Worm (Caenorhabditis elegans) whole organism, late embryonic: ENCODE measurements around the gene Y43F8C.13.

Source experiments
- K09A11.1 ChIP-seq: sonication (generic microtip); optimal IDR thresholded peaks from 2 replicates; lab custom pipeline; 2017; ENCODE audit warnings: antibody characterized with exemption, mild to moderate bottlenecking, missing genetic modification characterization, missing compliant biosample characterization; ENCODE audit not compliant: insufficient read depth
- Y22D7AL.16 ChIP-seq: sonication (generic microtip); optimal IDR thresholded peaks from 2 replicates; lab custom pipeline; 2016; ENCODE audit warnings: missing genetic modification characterization, missing compliant biosample characterization
- ahr-1 ChIP-seq: sonication (generic microtip); optimal IDR thresholded peaks from 2 replicates; lab custom pipeline; 2016; ENCODE audit warnings: missing genetic modification characterization, missing compliant biosample characterization
- ama-1 ChIP-seq: fragments of 150-350 bp; optimal IDR thresholded peaks from 2 replicates; lab custom pipeline; 2014
- ceh-14 ChIP-seq: sonication (generic microtip); optimal IDR thresholded peaks from 2 replicates; lab custom pipeline; 2016; ENCODE audit warnings: missing genotype, missing genetic modification characterization, missing compliant biosample characterization
- ceh-18 ChIP-seq: sonication (generic microtip); optimal IDR thresholded peaks from 2 replicates; lab custom pipeline; 2016; ENCODE audit warnings: missing genetic modification characterization, missing compliant biosample characterization
- ceh-19 ChIP-seq: fragments of 200-800 bp; sonication (Bioruptor generic); optimal IDR thresholded peaks from 2 replicates; lab custom pipeline; 2018; ENCODE audit warnings: mild to moderate bottlenecking, missing genetic modification characterization, missing compliant biosample characterization
- ceh-22 ChIP-seq: sonication (generic microtip); optimal IDR thresholded peaks from 2 replicates; lab custom pipeline; 2017; ENCODE audit warnings: missing biosample characterization, missing genetic modification characterization
- ceh-31 ChIP-seq: sonication (generic microtip); optimal IDR thresholded peaks from 2 replicates; lab custom pipeline; 2016; ENCODE audit warnings: missing genetic modification characterization, missing compliant biosample characterization
- ceh-45 ChIP-seq: fragments of 200-800 bp; sonication (Bioruptor generic); IDR thresholded peaks from 2 replicates; pipeline ENCODE4 v1.3.6; 2022; ENCODE audit warnings: missing genetic modification reagents, missing genetic modification characterization, missing compliant biosample characterization
- ceh-48 ChIP-seq: sonication (generic microtip); optimal IDR thresholded peaks from 2 replicates; lab custom pipeline; 2016; ENCODE audit warnings: missing genetic modification characterization, inconsistent platforms, missing compliant biosample characterization
- ceh-6 ChIP-seq: fragments of 200-800 bp; sonication (Bioruptor generic); optimal IDR thresholded peaks from 2 replicates; lab custom pipeline; 2018; ENCODE audit warnings: mild to moderate bottlenecking, missing genetic modification characterization, missing compliant biosample characterization
- ceh-9 ChIP-seq: sonication (generic microtip); optimal IDR thresholded peaks from 2 replicates; lab custom pipeline; 2016; ENCODE audit warnings: mild to moderate bottlenecking, missing genetic modification characterization, inconsistent platforms, missing compliant biosample characterization
- che-1 ChIP-seq: sonication (generic microtip); optimal IDR thresholded peaks from 2 replicates; lab custom pipeline; 2016; ENCODE audit warnings: mild to moderate bottlenecking, missing genetic modification characterization, missing compliant biosample characterization
- dmd-4 ChIP-seq: sonication (generic microtip); optimal IDR thresholded peaks from 2 replicates; lab custom pipeline; 2016; ENCODE audit warnings: borderline replicate concordance, missing genetic modification characterization, missing compliant biosample characterization
- dve-1 ChIP-seq: sonication (generic microtip); optimal IDR thresholded peaks from 2 replicates; lab custom pipeline; 2017; ENCODE audit warnings: antibody characterized with exemption, mild to moderate bottlenecking, missing genetic modification characterization, missing compliant biosample characterization
- elt-2 ChIP-seq: sonication (generic microtip); optimal IDR thresholded peaks from 2 replicates; lab custom pipeline; 2016; ENCODE audit warnings: missing genetic modification reagents, missing genetic modification characterization, missing compliant biosample characterization
- ets-4 ChIP-seq: sonication (generic microtip); optimal IDR thresholded peaks from 2 replicates; lab custom pipeline; 2016; ENCODE audit warnings: missing genetic modification characterization, missing compliant biosample characterization
- eyg-1 ChIP-seq: sonication (generic microtip); optimal IDR thresholded peaks from 2 replicates; lab custom pipeline; 2016; ENCODE audit warnings: missing genotype, missing genetic modification characterization, missing compliant biosample characterization
- fax-1 ChIP-seq: sonication (generic microtip); optimal IDR thresholded peaks from 2 replicates; lab custom pipeline; 2016; ENCODE audit warnings: missing genotype, missing genetic modification characterization, missing compliant biosample characterization
- fkh-10 ChIP-seq: fragments of 150-350 bp; optimal IDR thresholded peaks from 2 replicates; lab custom pipeline; 2014; ENCODE audit warnings: missing biosample characterization, missing genetic modification reagents, missing genetic modification characterization
- gmeb-2 ChIP-seq: sonication (generic microtip); optimal IDR thresholded peaks from 2 replicates; lab custom pipeline; 2016; ENCODE audit warnings: missing genetic modification characterization, inconsistent platforms, missing compliant biosample characterization
- hlh-13 ChIP-seq: fragments of 200-800 bp; sonication (Bioruptor generic); optimal IDR thresholded peaks from 2 replicates; lab custom pipeline; 2018; ENCODE audit warnings: mild to moderate bottlenecking, missing genetic modification characterization, missing compliant biosample characterization
- hlh-15 ChIP-seq: sonication (generic microtip); optimal IDR thresholded peaks from 2 replicates; lab custom pipeline; 2016; ENCODE audit warnings: missing genetic modification characterization, missing compliant biosample characterization
- hlh-30 ChIP-seq: sonication (generic microtip); optimal IDR thresholded peaks from 2 replicates; lab custom pipeline; 2017; ENCODE audit warnings: antibody characterized with exemption, missing genetic modification characterization, missing compliant biosample characterization; ENCODE audit not compliant: insufficient read depth
- hlh-6 ChIP-seq: sonication (generic microtip); optimal IDR thresholded peaks from 2 replicates; lab custom pipeline; 2016; ENCODE audit warnings: missing genotype, missing genetic modification characterization, missing compliant biosample characterization
- hlh-8 ChIP-seq: sonication (generic microtip); optimal IDR thresholded peaks from 2 replicates; lab custom pipeline; 2016; ENCODE audit warnings: missing genotype, missing genetic modification characterization, missing compliant biosample characterization
- lim-6 ChIP-seq: sonication (generic microtip); optimal IDR thresholded peaks from 2 replicates; lab custom pipeline; 2016; ENCODE audit warnings: missing genetic modification characterization, missing compliant biosample characterization
- lin-11 ChIP-seq: fragments of 200-800 bp; sonication (Bioruptor generic); optimal IDR thresholded peaks from 2 replicates; lab custom pipeline; 2018; ENCODE audit warnings: mild to moderate bottlenecking, missing genetic modification characterization, missing compliant biosample characterization
- mec-3 ChIP-seq: sonication (generic microtip); optimal IDR thresholded peaks from 2 replicates; lab custom pipeline; 2016; ENCODE audit warnings: borderline replicate concordance, missing genetic modification characterization, missing compliant biosample characterization
- nfya-1 ChIP-seq: sonication (generic microtip); optimal IDR thresholded peaks from 2 replicates; lab custom pipeline; 2017; ENCODE audit warnings: missing genetic modification characterization, mild to moderate bottlenecking, missing compliant biosample characterization, antibody characterized with exemption, moderate library complexity
- nhr-11 ChIP-seq: fragments of 150-350 bp; optimal IDR thresholded peaks from 2 replicates; lab custom pipeline; 2014; ENCODE audit warnings: missing biosample characterization, missing genetic modification characterization
- npax-4 ChIP-seq: sonication (generic microtip); optimal IDR thresholded peaks from 2 replicates; lab custom pipeline; 2016; ENCODE audit warnings: missing genetic modification characterization, missing compliant biosample characterization
- pag-3 ChIP-seq: sonication (generic microtip); optimal IDR thresholded peaks from 2 replicates; lab custom pipeline; 2016; ENCODE audit warnings: missing compliant biosample characterization, missing genetic modification characterization, borderline replicate concordance
- pax-1 ChIP-seq: fragments of 150-350 bp; optimal IDR thresholded peaks from 2 replicates; lab custom pipeline; 2014; ENCODE audit warnings: missing biosample characterization, missing genetic modification characterization
- pha-2 ChIP-seq: sonication (generic microtip); optimal IDR thresholded peaks from 2 replicates; lab custom pipeline; 2017; ENCODE audit warnings: mild to moderate bottlenecking, missing genetic modification characterization, missing compliant biosample characterization
- pqm-1 ChIP-seq: sonication (generic microtip); optimal IDR thresholded peaks from 2 replicates; lab custom pipeline; 2016; ENCODE audit warnings: missing genetic modification characterization, missing compliant biosample characterization
- pros-1 ChIP-seq: fragments of 150-350 bp; optimal IDR thresholded peaks from 2 replicates; lab custom pipeline; 2014; ENCODE audit warnings: missing biosample characterization, missing genetic modification reagents, missing genetic modification characterization
- ref-2 ChIP-seq: sonication (generic microtip); optimal IDR thresholded peaks from 2 replicates; lab custom pipeline; 2016; ENCODE audit warnings: missing genetic modification characterization, missing compliant biosample characterization
- rnt-1 ChIP-seq: sonication (generic microtip); optimal IDR thresholded peaks from 2 replicates; lab custom pipeline; 2016; ENCODE audit warnings: missing genetic modification characterization, missing compliant biosample characterization
- sdc-2 ChIP-seq: sonication (generic microtip); optimal IDR thresholded peaks from 2 replicates; lab custom pipeline; 2016; ENCODE audit warnings: missing genotype, missing genetic modification characterization, missing compliant biosample characterization
- sox-2 ChIP-seq: fragments of 200-800 bp; sonication (Bioruptor generic); IDR thresholded peaks from 2 replicates; pipeline ENCODE4 v1.3.6; 2022; ENCODE audit warnings: missing genetic modification reagents, missing genetic modification characterization, missing compliant biosample characterization
- sox-4 ChIP-seq: sonication (generic microtip); optimal IDR thresholded peaks from 2 replicates; lab custom pipeline; 2017; ENCODE audit warnings: mild to moderate bottlenecking, missing genetic modification characterization, inconsistent platforms, missing compliant biosample characterization
- syd-9 ChIP-seq: sonication (generic microtip); optimal IDR thresholded peaks from 2 replicates; lab custom pipeline; 2016; ENCODE audit warnings: mild to moderate bottlenecking, missing genetic modification characterization, moderate library complexity, missing compliant biosample characterization
- tbx-2 ChIP-seq: sonication (generic microtip); optimal IDR thresholded peaks from 2 replicates; lab custom pipeline; 2016; ENCODE audit warnings: missing genetic modification characterization, missing compliant biosample characterization
- tbx-7 ChIP-seq: sonication (generic microtip); optimal IDR thresholded peaks from 2 replicates; lab custom pipeline; 2016; ENCODE audit warnings: missing genotype, missing genetic modification characterization, missing compliant biosample characterization
- ttx-3 ChIP-seq: sonication (generic microtip); optimal IDR thresholded peaks from 2 replicates; lab custom pipeline; 2016; ENCODE audit warnings: missing genetic modification reagents, missing genetic modification characterization, missing compliant biosample characterization
- unc-3 ChIP-seq, 2 experiments: fragments of 200-800 bp in 1 of 2; sonication (Bioruptor generic) in 1 of 2; sonication (generic microtip) in 1 of 2; conservative IDR thresholded peaks in 1 of 2; optimal IDR thresholded peaks in 1 of 2; 2 replicates each; pipeline versions ENCODE4 v1.3.6 to Lab custom; 2016 to 2022; ENCODE audit warnings: missing compliant biosample characterization in 2 of 2, missing genetic modification characterization in 2 of 2, missing genetic modification reagents in 1 of 2
- unc-42 ChIP-seq: sonication (generic microtip); optimal IDR thresholded peaks from 2 replicates; lab custom pipeline; 2016; ENCODE audit warnings: missing genotype, missing genetic modification characterization, missing compliant biosample characterization
- unc-55 ChIP-seq: sonication (generic microtip); optimal IDR thresholded peaks from 2 replicates; lab custom pipeline; 2017; ENCODE audit warnings: missing biosample characterization, missing genetic modification reagents, missing genetic modification characterization
- unc-86 ChIP-seq: sonication (generic microtip); optimal IDR thresholded peaks from 2 replicates; lab custom pipeline; 2016; ENCODE audit warnings: missing genetic modification characterization, missing compliant biosample characterization
- zip-5 ChIP-seq: sonication (generic microtip); optimal IDR thresholded peaks from 2 replicates; lab custom pipeline; 2016; ENCODE audit warnings: missing genetic modification characterization, missing compliant biosample characterization
- ztf-16 ChIP-seq: sonication (generic microtip); optimal IDR thresholded peaks from 2 replicates; lab custom pipeline; 2017; ENCODE audit warnings: missing genetic modification characterization, missing compliant biosample characterization

Gene Y43F8C.13

DNA sequence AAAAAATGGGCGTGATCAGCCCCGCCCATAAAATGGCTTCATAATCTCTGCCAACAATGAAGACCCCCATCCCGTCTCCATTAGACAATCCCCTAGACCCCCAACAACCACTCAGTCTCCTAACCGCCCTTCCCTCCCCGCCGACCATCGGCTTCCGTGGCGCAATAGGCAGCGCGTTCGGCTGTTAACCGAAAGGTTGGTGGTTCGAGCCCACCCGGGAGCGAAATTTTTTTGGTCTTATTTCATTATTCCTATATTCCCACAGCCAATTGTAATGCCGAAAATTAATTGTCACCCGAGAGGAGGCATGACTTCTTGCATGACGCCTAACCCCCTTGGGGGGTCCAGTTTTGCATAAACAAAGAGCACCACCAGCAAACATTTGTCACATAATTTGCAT, 25.7 kb upstream of the Y43F8C.13 start:
- TF ChIP-seq pag-3 (tag; lab: Kevin White, UChicago), result peak; percentile 23
- peak; percentile 5 for TF ChIP-seq dmd-4 (tag; lab: Kevin White, UChicago)
- TF ChIP-seq unc-3 (GFP tag; conservative IDR thresholded peaks at IDR 0.05; lab: Robert Waterston, UW), result peak; percentile 52; the same call in 1 of the 2 replicates
- TF ChIP-seq unc-3 (tag; optimal IDR thresholded peaks at IDR 0.05; lab: Kevin White, UChicago), result peak; percentile 78
- TF ChIP-seq elt-2 (tag; lab: Kevin White, UChicago), result peak; percentile 54
- TF ChIP-seq rnt-1 (tag; lab: Kevin White, UChicago), result no peak
- peak; percentile 51 for TF ChIP-seq sox-2 (GFP tag; lab: Robert Waterston, UW)
- TF ChIP-seq ets-4 (tag; lab: Kevin White, UChicago), result no peak
- peak; percentile 83 for TF ChIP-seq ceh-19 (GFP tag; lab: Kevin White, UChicago)
- peak; percentile 45 for TF ChIP-seq ttx-3 (tag; lab: Kevin White, UChicago)
- peak; percentile 63 for TF ChIP-seq hlh-6 (tag; lab: Kevin White, UChicago)
- TF ChIP-seq hlh-13 (GFP tag; lab: Kevin White, UChicago), result no peak
- no peak for TF ChIP-seq tbx-7 (tag; lab: Kevin White, UChicago)
- peak; percentile 47 for TF ChIP-seq Y22D7AL.16 (tag; lab: Kevin White, UChicago)
- TF ChIP-seq pha-2, result peak; percentile 87
- TF ChIP-seq dve-1, result no peak
- TF ChIP-seq nfya-1 (tag; lab: Kevin White, UChicago), result peak; percentile 43
- TF ChIP-seq ref-2, result peak; percentile 45
- peak; percentile 56 for TF ChIP-seq sox-4 (tag; lab: Kevin White, UChicago)
- TF ChIP-seq ztf-16 (tag; lab: Kevin White, UChicago), result peak; percentile 16
- TF ChIP-seq ceh-48 (tag; lab: Kevin White, UChicago), result peak; percentile 36
- no peak for TF ChIP-seq ceh-9 (tag; lab: Kevin White, UChicago)
- peak; percentile 5 for TF ChIP-seq zip-5 (tag; lab: Kevin White, UChicago)
- TF ChIP-seq gmeb-2 (tag; lab: Kevin White, UChicago), result peak; percentile 66
- TF ChIP-seq ama-1 (lab: Kevin White, UChicago), result no peak
- no peak for TF ChIP-seq tbx-2 (tag; lab: Kevin White, UChicago)
- no peak for TF ChIP-seq syd-9 (tag; lab: Kevin White, UChicago)
- TF ChIP-seq nhr-11 (tag; lab: Kevin White, UChicago), result no peak
- no peak for TF ChIP-seq ceh-18 (tag; lab: Kevin White, UChicago)
- TF ChIP-seq fkh-10, result no peak
- TF ChIP-seq ceh-45 (GFP tag; lab: Robert Waterston, UW), result peak; percentile 76; the same call in 1 of the 2 replicates
- no peak for TF ChIP-seq hlh-30
- no peak for TF ChIP-seq mec-3 (tag; lab: Kevin White, UChicago)
- no peak for TF ChIP-seq ceh-31 (tag; lab: Kevin White, UChicago)
- no peak for TF ChIP-seq pax-1 (tag; lab: Kevin White, UChicago)
- no peak for TF ChIP-seq npax-4 (tag; lab: Kevin White, UChicago)
- TF ChIP-seq sdc-2 (tag; lab: Kevin White, UChicago), result peak; percentile 34
- TF ChIP-seq pqm-1 (tag; lab: Kevin White, UChicago), result no peak
- TF ChIP-seq K09A11.1, result peak; percentile 64
- TF ChIP-seq lin-11 (tag; lab: Kevin White, UChicago), result peak; percentile 48
- no peak for TF ChIP-seq unc-55 (GFP tag; lab: Kevin White, UChicago)
- TF ChIP-seq hlh-15, result peak; percentile 45
- TF ChIP-seq unc-42 (tag; lab: Kevin White, UChicago), result peak; percentile 19
- peak; percentile 22 for TF ChIP-seq ceh-14 (tag; lab: Kevin White, UChicago)
- TF ChIP-seq eyg-1 (tag; lab: Kevin White, UChicago), result no peak
- no peak for TF ChIP-seq pros-1 (tag; lab: Kevin White, UChicago)
- TF ChIP-seq ceh-22 (tag; lab: Kevin White, UChicago), result no peak
- no peak for TF ChIP-seq hlh-8
- no peak for TF ChIP-seq ahr-1 (tag; lab: Kevin White, UChicago)
- peak; percentile 21 for TF ChIP-seq unc-86
- peak; percentile 52 for TF ChIP-seq che-1
- no peak for TF ChIP-seq fax-1 (tag; lab: Kevin White, UChicago)
- TF ChIP-seq lim-6 (tag; lab: Kevin White, UChicago), result no peak
- TF ChIP-seq ceh-6 (GFP tag; lab: Kevin White, UChicago), result peak; percentile 72
